Worm (Caenorhabditis elegans) whole organism, young adult: ENCODE results near the gene srz-60.

ENCODE experiments used
- B0035.1 ChIP-seq: sonication (generic microtip); optimal IDR thresholded peaks from 2 replicates; lab custom pipeline; 2016; ENCODE audit warnings: missing genetic modification characterization, mild to moderate bottlenecking, missing compliant biosample characterization, missing genotype, missing genetic modification reagents
- B0336.3 ChIP-seq: fragments of 200-800 bp; sonication (Bioruptor generic); IDR thresholded peaks from 2 replicates; pipeline ENCODE4 v1.3.6; 2022; ENCODE audit warnings: missing genetic modification characterization, missing compliant biosample characterization
- C06A6.2 ChIP-seq: fragments of 200-800 bp; sonication (Bioruptor generic); conservative IDR thresholded peaks from 2 replicates; pipeline ENCODE4 v1.3.6; 2022; ENCODE audit warnings: missing genetic modification characterization, missing compliant biosample characterization
- D2030.7 ChIP-seq: fragments of 200-800 bp; sonication (Bioruptor generic); IDR thresholded peaks from 2 replicates; pipeline ENCODE4 v1.3.6; 2022; ENCODE audit warnings: missing genetic modification reagents, missing genetic modification characterization, missing compliant biosample characterization
- F22D6.2 ChIP-seq: sonication (generic microtip); optimal IDR thresholded peaks from 2 replicates; lab custom pipeline; 2016; ENCODE audit warnings: mild to moderate bottlenecking, missing genetic modification characterization, missing compliant biosample characterization
- F57C9.4 ChIP-seq: sonication (generic microtip); optimal IDR thresholded peaks from 2 replicates; lab custom pipeline; 2017; ENCODE audit warnings: mild to moderate bottlenecking, missing genetic modification characterization, missing compliant biosample characterization
- K12H6.12 ChIP-seq: fragments of 200-800 bp; sonication (Bioruptor generic); optimal IDR thresholded peaks from 2 replicates; lab custom pipeline; 2018; ENCODE audit warnings: mild to moderate bottlenecking, missing genetic modification characterization, missing compliant biosample characterization
- T26A5.8 ChIP-seq: sonication (generic microtip); optimal IDR thresholded peaks from 2 replicates; lab custom pipeline; 2016; ENCODE audit warnings: missing genetic modification characterization, missing compliant biosample characterization
- Y53F4B.3 ChIP-seq: fragments of 200-800 bp; sonication (Bioruptor generic); IDR thresholded peaks from 2 replicates; pipeline ENCODE4 v1.3.6; 2022; ENCODE audit warnings: missing genetic modification reagents, missing genetic modification characterization, missing compliant biosample characterization
- Y53G8AR.9 ChIP-seq: fragments of 200-800 bp; sonication (Bioruptor generic); conservative IDR thresholded peaks from 2 replicates; pipeline ENCODE4 v1.3.6; 2022; ENCODE audit warnings: missing genetic modification reagents, missing genetic modification characterization, missing compliant biosample characterization
- Y56A3A.18 ChIP-seq: fragments of 200-800 bp; sonication (Bioruptor generic); IDR thresholded peaks from 2 replicates; pipeline ENCODE4 v1.3.6; 2022; ENCODE audit warnings: missing genetic modification reagents, missing genetic modification characterization, missing compliant biosample characterization
- Y95B8A.8 ChIP-seq: fragments of 200-800 bp; sonication (Bioruptor generic); IDR thresholded peaks from 2 replicates; pipeline ENCODE4 v1.3.6; 2022; ENCODE audit warnings: missing genetic modification reagents, missing genetic modification characterization, missing compliant biosample characterization
- atf-7 ChIP-seq: sonication (generic microtip); optimal IDR thresholded peaks from 2 replicates; lab custom pipeline; 2017; ENCODE audit warnings: mild to moderate bottlenecking, missing genetic modification characterization, missing compliant biosample characterization
- attf-3 ChIP-seq: fragments of 200-800 bp; sonication (Bioruptor generic); conservative IDR thresholded peaks from 2 replicates; pipeline ENCODE4 v1.3.6; 2022; ENCODE audit warnings: missing genetic modification reagents, missing genetic modification characterization, missing compliant biosample characterization
- attf-6 ChIP-seq: fragments of 200-800 bp; sonication (Bioruptor generic); IDR thresholded peaks from 2 replicates; pipeline ENCODE4 v1.3.6; 2022; ENCODE audit warnings: missing genetic modification reagents, missing genetic modification characterization, missing compliant biosample characterization
- bed-2 ChIP-seq: fragments of 200-800 bp; sonication (Bioruptor generic); IDR thresholded peaks from 2 replicates; pipeline ENCODE4 v1.3.6; 2022; ENCODE audit warnings: missing genetic modification reagents, missing genetic modification characterization, missing compliant biosample characterization
- ceh-40 ChIP-seq: fragments of 200-800 bp; sonication (Bioruptor generic); IDR thresholded peaks from 2 replicates; pipeline ENCODE4 v1.3.6; 2022; ENCODE audit warnings: missing genetic modification characterization, missing compliant biosample characterization
- ceh-79 ChIP-seq: sonication (generic microtip); optimal IDR thresholded peaks from 2 replicates; lab custom pipeline; 2017; ENCODE audit warnings: mild to moderate bottlenecking, missing genetic modification characterization, missing compliant biosample characterization
- chd-7 ChIP-seq: sonication (generic microtip); optimal IDR thresholded peaks from 2 replicates; lab custom pipeline; 2016; ENCODE audit warnings: mild to moderate bottlenecking, missing genetic modification characterization, moderate library complexity, missing compliant biosample characterization
- die-1 ChIP-seq: sonication (generic microtip); optimal IDR thresholded peaks from 2 replicates; lab custom pipeline; 2016; ENCODE audit warnings: missing genotype, mild to moderate bottlenecking, missing genetic modification characterization, missing compliant biosample characterization
- efl-1 ChIP-seq: fragments of 150-350 bp; optimal IDR thresholded peaks from 2 replicates; lab custom pipeline; 2014; ENCODE audit warnings: missing biosample characterization, missing genetic modification reagents, missing genetic modification characterization
- ekl-4 ChIP-seq: fragments of 200-800 bp; sonication (Bioruptor generic); IDR thresholded peaks from 2 replicates; pipeline ENCODE4 v1.3.6; 2022; ENCODE audit warnings: missing genetic modification reagents, missing genetic modification characterization, missing compliant biosample characterization
- fkh-3 ChIP-seq: sonication (generic microtip); optimal IDR thresholded peaks from 2 replicates; lab custom pipeline; 2016; ENCODE audit warnings: mild to moderate bottlenecking, missing genetic modification characterization, missing compliant biosample characterization
- him-1 ChIP-seq: sonication (generic microtip); optimal IDR thresholded peaks from 2 replicates; lab custom pipeline; 2016; ENCODE audit warnings: missing genotype, missing genetic modification reagents, missing genetic modification characterization, missing compliant biosample characterization
- hlh-26 ChIP-seq: fragments of 200-800 bp; sonication (Bioruptor generic); conservative IDR thresholded peaks from 2 replicates; pipeline ENCODE4 v1.3.6; 2022; ENCODE audit warnings: missing genetic modification reagents, missing genetic modification characterization, missing compliant biosample characterization
- hmg-1.2 ChIP-seq: fragments of 200-800 bp; sonication (Bioruptor generic); IDR thresholded peaks from 2 replicates; pipeline ENCODE4 v1.3.6; 2022; ENCODE audit warnings: missing genetic modification reagents, missing genetic modification characterization, missing compliant biosample characterization
- hrde-1 ChIP-seq: sonication (generic microtip); optimal IDR thresholded peaks from 2 replicates; lab custom pipeline; 2016; ENCODE audit warnings: missing genetic modification characterization, mild to moderate bottlenecking, missing compliant biosample characterization, moderate library complexity, missing genotype, missing genetic modification reagents, borderline replicate concordance
- lag-1 ChIP-seq: fragments of 200-800 bp; sonication (Bioruptor generic); IDR thresholded peaks from 2 replicates; pipeline ENCODE4 v1.3.6; 2022; ENCODE audit warnings: missing genetic modification reagents, missing genetic modification characterization, missing compliant biosample characterization
- lin-54 ChIP-seq: fragments of 200-800 bp; sonication (Bioruptor generic); optimal IDR thresholded peaks from 2 replicates; lab custom pipeline; 2018; ENCODE audit warnings: mild to moderate bottlenecking, missing genetic modification characterization, missing compliant biosample characterization
- lir-1 ChIP-seq: fragments of 200-800 bp; sonication (Bioruptor generic); conservative IDR thresholded peaks from 2 replicates; pipeline ENCODE4 v1.3.6; 2022; ENCODE audit warnings: missing genetic modification reagents, missing genetic modification characterization, missing compliant biosample characterization
- lsl-1 ChIP-seq: fragments of 200-800 bp; sonication (Bioruptor generic); optimal IDR thresholded peaks from 2 replicates; lab custom pipeline; 2018; ENCODE audit warnings: mild to moderate bottlenecking, missing genetic modification characterization, moderate library complexity, missing compliant biosample characterization
- madf-8 ChIP-seq: fragments of 200-800 bp; sonication (Bioruptor generic); conservative IDR thresholded peaks from 2 replicates; pipeline ENCODE4 v1.3.6; 2022; ENCODE audit warnings: missing genetic modification reagents, missing genetic modification characterization, missing compliant biosample characterization
- mcd-1 ChIP-seq: fragments of 200-800 bp; sonication (Bioruptor generic); IDR thresholded peaks from 2 replicates; pipeline ENCODE4 v1.3.6; 2022; ENCODE audit warnings: missing genetic modification reagents, missing genetic modification characterization, missing compliant biosample characterization
- mxl-1 ChIP-seq: sonication (generic microtip); optimal IDR thresholded peaks from 2 replicates; lab custom pipeline; 2016; ENCODE audit warnings: missing genetic modification characterization, missing compliant biosample characterization
- nfyb-1 ChIP-seq: fragments of 200-800 bp; sonication (Bioruptor generic); IDR thresholded peaks from 2 replicates; pipeline ENCODE4 v1.3.6; 2022; ENCODE audit warnings: missing genetic modification reagents, missing genetic modification characterization, missing compliant biosample characterization
- nhr-27 ChIP-seq: fragments of 200-800 bp; sonication (Bioruptor generic); optimal IDR thresholded peaks from 2 replicates; lab custom pipeline; 2018; ENCODE audit warnings: mild to moderate bottlenecking, missing genetic modification characterization, moderate library complexity, missing compliant biosample characterization
- nhr-90 ChIP-seq: sonication (generic microtip); optimal IDR thresholded peaks from 2 replicates; lab custom pipeline; 2016; ENCODE audit warnings: missing genotype, mild to moderate bottlenecking, missing genetic modification characterization, missing compliant biosample characterization
- rcor-1 ChIP-seq: fragments of 200-800 bp; sonication (Bioruptor generic); IDR thresholded peaks from 2 replicates; pipeline ENCODE4 v1.3.6; 2022; ENCODE audit warnings: missing genetic modification reagents, missing genetic modification characterization, missing compliant biosample characterization
- repo-1 ChIP-seq: sonication (generic microtip); optimal IDR thresholded peaks from 2 replicates; lab custom pipeline; 2017; ENCODE audit warnings: mild to moderate bottlenecking, missing genetic modification characterization, missing compliant biosample characterization
- rpc-1 ChIP-seq, 2 experiments: fragments of 150-350 bp in 1 of 2; sonication (generic microtip) in 1 of 2; optimal IDR thresholded peaks; 2 replicates each; lab custom pipeline; 2014 to 2018; ENCODE audit warnings: missing biosample characterization in 1 of 2, missing genetic modification characterization in 1 of 2, missing genetic modification reagents in 1 of 2, missing genotype in 1 of 2
- snpc-1.3 ChIP-seq: sonication (generic microtip); optimal IDR thresholded peaks from 2 replicates; lab custom pipeline; 2017; ENCODE audit warnings: missing genetic modification characterization, mild to moderate bottlenecking, missing compliant biosample characterization, antibody characterized with exemption, moderate library complexity, missing genotype, missing genetic modification reagents; ENCODE audit not compliant: insufficient read depth
- snpc-4 ChIP-seq, 5 experiments: fragments of 150-350 bp in 1 of 5; sonication (generic microtip) in 4 of 5; optimal IDR thresholded peaks; 2 replicates each; lab custom pipeline; 2014 to 2018; ENCODE audit warnings: missing genetic modification characterization in 5 of 5, missing biosample characterization in 3 of 5, antibody characterized with exemption in 2 of 5, mild to moderate bottlenecking in 2 of 5, missing compliant biosample characterization in 2 of 5, missing genotype in 2 of 5, moderate library complexity in 2 of 5, missing genetic modification reagents in 1 of 5
- tbx-9 ChIP-seq: sonication (generic microtip); optimal IDR thresholded peaks from 2 replicates; lab custom pipeline; 2016; ENCODE audit warnings: borderline replicate concordance, missing genetic modification characterization, inconsistent platforms, missing compliant biosample characterization
- zim-3 ChIP-seq: sonication (generic microtip); optimal IDR thresholded peaks from 2 replicates; lab custom pipeline; 2017; ENCODE audit warnings: mild to moderate bottlenecking, missing genetic modification characterization, moderate library complexity, missing compliant biosample characterization
- ztf-18 ChIP-seq: sonication (generic microtip); optimal IDR thresholded peaks from 2 replicates; lab custom pipeline; 2016; ENCODE audit warnings: missing genotype, mild to moderate bottlenecking, missing genetic modification characterization, missing compliant biosample characterization
- ztf-22 ChIP-seq: fragments of 200-800 bp; sonication (Bioruptor generic); optimal IDR thresholded peaks from 2 replicates; lab custom pipeline; 2018; ENCODE audit warnings: mild to moderate bottlenecking, missing genetic modification characterization, moderate library complexity, missing compliant biosample characterization

srz-60 gene

ce11 chrIV:3385337-3386215 is 43.1 kb upstream of the srz-60 start, which contains the start of gene mai-2 (continued):
- TF ChIP-seq B0035.1 (tag; lab: Kevin White, UChicago) = no peak
- TF ChIP-seq Y56A3A.18 (GFP tag; lab: Robert Waterston, UW) = no peak
- TF ChIP-seq rcor-1 = no peak
- no peak for TF ChIP-seq F22D6.2 (tag; lab: Kevin White, UChicago)
- no peak for TF ChIP-seq K12H6.12 (tag; lab: Kevin White, UChicago)
- TF ChIP-seq T26A5.8 (tag; lab: Kevin White, UChicago) = no peak
- TF ChIP-seq atf-7 (tag; lab: Kevin White, UChicago) = no peak
- no peak for TF ChIP-seq ztf-18 (tag; lab: Kevin White, UChicago)
- no peak for TF ChIP-seq F57C9.4 (tag; lab: Kevin White, UChicago)
- no peak for TF ChIP-seq snpc-4 (GFP tag; optimal IDR thresholded peaks at IDR 0.05; lab: Kevin White, UChicago)
- no peak for TF ChIP-seq snpc-4 (tag; optimal IDR thresholded peaks at IDR 0.05; lab: Kevin White, UChicago)
- no peak for TF ChIP-seq madf-8 (GFP tag; lab: Robert Waterston, UW)
- no peak for TF ChIP-seq snpc-1.3 (tag; lab: Kevin White, UChicago)
- TF ChIP-seq fkh-3 = no peak
- TF ChIP-seq ztf-22 = no peak
- no peak for TF ChIP-seq Y95B8A.8 (GFP tag; lab: Robert Waterston, UW)
- no peak for TF ChIP-seq lag-1 (GFP tag; lab: Robert Waterston, UW)
- no peak for TF ChIP-seq mxl-1 (tag; lab: Kevin White, UChicago)
- no peak for TF ChIP-seq rpc-1 (optimal IDR thresholded peaks at IDR 0.05; lab: Kevin White, UChicago)
- no peak for TF ChIP-seq rpc-1 (tag; optimal IDR thresholded peaks at IDR 0.05; lab: Kevin White, UChicago)
- TF ChIP-seq mcd-1 (GFP tag; lab: Robert Waterston, UW) = peak; percentile 52
- no peak for TF ChIP-seq tbx-9 (tag; lab: Kevin White, UChicago)
- TF ChIP-seq ceh-40 (GFP tag; lab: Robert Waterston, UW) = no peak
- no peak for TF ChIP-seq attf-6
- no peak for TF ChIP-seq lsl-1 (GFP tag; lab: Kevin White, UChicago)
- TF ChIP-seq nhr-90 (tag; lab: Kevin White, UChicago) = no peak
- TF ChIP-seq repo-1 (tag; lab: Kevin White, UChicago) = no peak
- no peak for TF ChIP-seq hlh-26 (GFP tag; lab: Robert Waterston, UW)
- TF ChIP-seq C06A6.2 = no peak
- TF ChIP-seq attf-3 = 0 out of 2 replicates have a peak, but pooled peaks have one; percentile 10
- no peak for TF ChIP-seq ceh-79 (tag; lab: Kevin White, UChicago)
- TF ChIP-seq B0336.3 (GFP tag; lab: Robert Waterston, UW) = no peak
- no peak for TF ChIP-seq lir-1
- TF ChIP-seq bed-2 (GFP tag; lab: Robert Waterston, UW) = no peak
- no peak for TF ChIP-seq Y53G8AR.9 (GFP tag; lab: Robert Waterston, UW)
- no peak for TF ChIP-seq zim-3 (tag; lab: Kevin White, UChicago)
- peak; percentile 41 for TF ChIP-seq hmg-1.2
- no peak; the same call in 1 of the 2 replicates for TF ChIP-seq D2030.7 (GFP tag; lab: Robert Waterston, UW)
- TF ChIP-seq Y53F4B.3 (GFP tag; lab: Robert Waterston, UW) = no peak
- 0 out of 2 replicates have a peak, but pooled peaks have one; percentile 23 for TF ChIP-seq ekl-4 (GFP tag; lab: Robert Waterston, UW)
- no peak for TF ChIP-seq chd-7
- no peak for TF ChIP-seq him-1 (tag; lab: Kevin White, UChicago)
- no peak for TF ChIP-seq die-1 (tag; lab: Kevin White, UChicago)
- peak; percentile 61 for TF ChIP-seq lin-54
- no peak for TF ChIP-seq hrde-1 (tag; lab: Kevin White, UChicago)
- peak; percentile 6 for TF ChIP-seq efl-1
- peak; percentile 35; the same call in 1 of the 2 replicates for TF ChIP-seq nfyb-1 (GFP tag; lab: Robert Waterston, UW)
- TF ChIP-seq nhr-27 (tag; lab: Kevin White, UChicago) = no peak
